Fruit fly (Drosophila melanogaster) whole organism, embryonic: ENCODE results near the gene Nlg2.

ENCODE experiments used
- CG10366 ChIP-seq: fragments of 200-800 bp; sonication (Bioruptor generic); IDR thresholded peaks from 2 replicates; pipeline ENCODE4 v1.3.6; 2022; ENCODE audit warnings: missing biosample characterization, missing genetic modification characterization
- CG13123 ChIP-seq: fragments of 200-800 bp; sonication (Bioruptor generic); optimal IDR thresholded peaks from 2 replicates; lab custom pipeline; 2016; ENCODE audit warnings: missing biosample characterization, missing genetic modification characterization
- CG13287 ChIP-seq: fragments of 200-800 bp; sonication (Bioruptor generic); IDR thresholded peaks from 2 replicates; pipeline ENCODE4 v1.3.6; 2022; ENCODE audit warnings: missing biosample characterization, missing genetic modification characterization; ENCODE audit not compliant: partially characterized antibody
- CG13424 ChIP-seq: fragments of 200-800 bp; sonication (Bioruptor generic); optimal IDR thresholded peaks from 2 replicates; lab custom pipeline; 2019; ENCODE audit warnings: missing biosample characterization, mild to moderate bottlenecking, missing genetic modification characterization, moderate library complexity
- CG13894 ChIP-seq: fragments of 200-800 bp; sonication (Bioruptor generic); optimal IDR thresholded peaks from 3 replicates; lab custom pipeline; 2018; ENCODE audit warnings: missing biosample characterization, mild to moderate bottlenecking, missing genetic modification characterization, moderate library complexity
- CG15073 ChIP-seq: fragments of 200-800 bp; sonication (Bioruptor generic); optimal IDR thresholded peaks from 2 replicates; lab custom pipeline; 2016; ENCODE audit warnings: missing biosample characterization, missing genetic modification characterization
- CG1603 ChIP-seq: fragments of 200-800 bp; sonication (Bioruptor generic); optimal IDR thresholded peaks from 2 replicates; lab custom pipeline; 2019; ENCODE audit warnings: missing biosample characterization, mild to moderate bottlenecking, missing genetic modification characterization, moderate library complexity
- CG18476 ChIP-seq: fragments of 200-800 bp; sonication (Bioruptor generic); optimal IDR thresholded peaks from 2 replicates; lab custom pipeline; 2016; ENCODE audit warnings: missing biosample characterization, mild to moderate bottlenecking, missing genetic modification characterization
- CG2120 ChIP-seq: fragments of 200-800 bp; sonication (Bioruptor generic); optimal IDR thresholded peaks from 3 replicates; lab custom pipeline; 2016; ENCODE audit warnings: missing biosample characterization, missing genetic modification characterization
- CG2202 ChIP-seq: fragments of 200-800 bp; sonication (Bioruptor generic); optimal IDR thresholded peaks from 2 replicates; lab custom pipeline; 2018; ENCODE audit warnings: missing biosample characterization, mild to moderate bottlenecking, missing genetic modification characterization
- CG30403 ChIP-seq: fragments of 200-800 bp; sonication (Bioruptor generic); optimal IDR thresholded peaks from 3 replicates; lab custom pipeline; 2016; ENCODE audit warnings: missing biosample characterization, missing genetic modification characterization
- CG31388 ChIP-seq: fragments of 200-800 bp; sonication (Bioruptor generic); optimal IDR thresholded peaks from 2 replicates; lab custom pipeline; 2016; ENCODE audit warnings: missing biosample characterization, missing genetic modification characterization
- CG32767 ChIP-seq: fragments of 200-800 bp; sonication (Bioruptor generic); IDR thresholded peaks from 2 replicates; pipeline ENCODE4 v1.3.6; 2022; ENCODE audit warnings: missing biosample characterization, missing genetic modification characterization
- CG4707 ChIP-seq: fragments of 200-800 bp; sonication (Bioruptor generic); optimal IDR thresholded peaks from 2 replicates; lab custom pipeline; 2018; ENCODE audit warnings: missing biosample characterization, mild to moderate bottlenecking, missing genetic modification characterization, moderate library complexity
- CG6654 ChIP-seq: fragments of 200-800 bp; sonication (Bioruptor generic); optimal IDR thresholded peaks from 2 replicates; lab custom pipeline; 2017; ENCODE audit warnings: missing biosample characterization, mild to moderate bottlenecking, missing genetic modification characterization
- CG7357 ChIP-seq: fragments of 200-800 bp; sonication (Bioruptor generic); IDR thresholded peaks from 3 replicates; pipeline ENCODE4 v1.3.6; 2022; ENCODE audit warnings: missing biosample characterization, missing genetic modification characterization
- CG9727 ChIP-seq: fragments of 200-800 bp; sonication (Bioruptor generic); optimal IDR thresholded peaks from 3 replicates; lab custom pipeline; 2017; ENCODE audit warnings: missing biosample characterization, mild to moderate bottlenecking, missing genetic modification characterization
- Ets65A ChIP-seq: fragments of 200-800 bp; sonication (Bioruptor generic); peaks from one replicate; lab custom pipeline; 2016; ENCODE audit warnings: missing biosample characterization, missing genetic modification characterization
- Ets97D ChIP-seq: fragments of 200-800 bp; sonication (Bioruptor generic); optimal IDR thresholded peaks from 3 replicates; lab custom pipeline; 2016; ENCODE audit warnings: missing biosample characterization, missing genetic modification characterization
- GATAe ChIP-seq: fragments of 200-800 bp; sonication (Bioruptor generic); conservative IDR thresholded peaks from 2 replicates; pipeline ENCODE4 v1.3.6; 2022; ENCODE audit warnings: missing biosample characterization, missing genetic modification characterization
- Gsc ChIP-seq: fragments of 200-800 bp; sonication (Bioruptor generic); IDR thresholded peaks from 2 replicates; pipeline ENCODE4 v1.3.6; 2022; ENCODE audit warnings: missing biosample characterization, missing genetic modification characterization
- H2.0 ChIP-seq: fragments of 200-800 bp; sonication (Bioruptor generic); IDR thresholded peaks from 2 replicates; pipeline ENCODE4 v1.3.6; 2022; ENCODE audit warnings: missing biosample characterization, missing genetic modification characterization
- HLH3B ChIP-seq: fragments of 200-800 bp; sonication (Bioruptor generic); IDR thresholded peaks from 2 replicates; pipeline ENCODE4 v1.3.6; 2022; ENCODE audit warnings: missing biosample characterization, missing genetic modification characterization
- Hand ChIP-seq: fragments of 200-800 bp; sonication (Bioruptor generic); optimal IDR thresholded peaks from 2 replicates; lab custom pipeline; 2017; ENCODE audit warnings: mild to moderate bottlenecking, missing biosample characterization, missing genetic modification reagents, missing genetic modification characterization
- Hr3 ChIP-seq: fragments of 200-800 bp; sonication (Bioruptor generic); optimal IDR thresholded peaks from 3 replicates; lab custom pipeline; 2016; ENCODE audit warnings: missing biosample characterization, missing genetic modification characterization
- Hsf ChIP-seq: fragments of 200-800 bp; sonication (Bioruptor generic); optimal IDR thresholded peaks from 3 replicates; lab custom pipeline; 2016; ENCODE audit warnings: missing biosample characterization, missing genetic modification characterization
- Max ChIP-seq: fragments of 200-800 bp; sonication (Bioruptor generic); optimal IDR thresholded peaks from 2 replicates; lab custom pipeline; 2016; ENCODE audit warnings: missing biosample characterization, mild to moderate bottlenecking, missing genetic modification characterization
- Myb ChIP-seq: fragments of 200-800 bp; sonication (Bioruptor generic); optimal IDR thresholded peaks from 2 replicates; lab custom pipeline; 2016; ENCODE audit warnings: missing biosample characterization, missing genetic modification characterization
- Neu2 ChIP-seq: fragments of 200-800 bp; sonication (Bioruptor generic); optimal IDR thresholded peaks from 3 replicates; lab custom pipeline; 2016; ENCODE audit warnings: missing biosample characterization, missing genetic modification characterization, borderline replicate concordance
- Rx ChIP-seq: fragments of 200-800 bp; sonication (Bioruptor generic); IDR thresholded peaks from 2 replicates; pipeline ENCODE4 v1.3.6; 2022; ENCODE audit warnings: missing biosample characterization, missing genetic modification characterization
- Sin3A ChIP-seq: fragments of >200 bp; optimal IDR thresholded peaks from 2 replicates; lab custom pipeline; 2018
- Sox102F ChIP-seq: fragments of 200-800 bp; sonication (Bioruptor generic); optimal IDR thresholded peaks from 2 replicates; lab custom pipeline; 2018; ENCODE audit warnings: missing biosample characterization, mild to moderate bottlenecking, missing genetic modification characterization, moderate library complexity
- Usf ChIP-seq: fragments of 200-800 bp; sonication (Bioruptor generic); optimal IDR thresholded peaks from 2 replicates; lab custom pipeline; 2017; ENCODE audit warnings: missing genotype, missing biosample characterization, missing genetic modification characterization
- YL-1 ChIP-seq: fragments of 200-800 bp; sonication (Bioruptor generic); optimal IDR thresholded peaks from 3 replicates; lab custom pipeline; 2017; ENCODE audit warnings: missing biosample characterization, mild to moderate bottlenecking, missing genetic modification characterization
- ac ChIP-seq: fragments of 200-800 bp; sonication (Bioruptor generic); optimal IDR thresholded peaks from 3 replicates; lab custom pipeline; 2017; ENCODE audit warnings: missing biosample characterization, mild to moderate bottlenecking, missing genetic modification characterization
- da ChIP-seq: fragments of 200-800 bp; sonication (Bioruptor generic); optimal IDR thresholded peaks from 2 replicates; lab custom pipeline; 2016; ENCODE audit warnings: missing biosample characterization, missing genetic modification characterization
- exex ChIP-seq: fragments of 200-800 bp; sonication (Bioruptor generic); optimal IDR thresholded peaks from 4 replicates; lab custom pipeline; 2018; ENCODE audit warnings: missing biosample characterization, mild to moderate bottlenecking, missing genetic modification characterization, moderate library complexity
- gcm2 ChIP-seq: fragments of 200-800 bp; sonication (Bioruptor generic); optimal IDR thresholded peaks from 2 replicates; lab custom pipeline; 2016; ENCODE audit warnings: missing biosample characterization, missing genetic modification characterization
- gro ChIP-seq: fragments of 200-800 bp; sonication (Bioruptor generic); optimal IDR thresholded peaks from 2 replicates; lab custom pipeline; 2016; ENCODE audit warnings: missing biosample characterization, missing genetic modification characterization
- hbn ChIP-seq: fragments of 200-800 bp; sonication (Bioruptor generic); IDR thresholded peaks from 2 replicates; pipeline ENCODE4 v1.3.6; 2022; ENCODE audit warnings: missing biosample characterization, missing genetic modification characterization; ENCODE audit not compliant: partially characterized antibody
- mld ChIP-seq: fragments of 200-800 bp; sonication (Bioruptor generic); IDR thresholded peaks from 3 replicates; pipeline ENCODE4 v1.3.6; 2022; ENCODE audit warnings: missing biosample characterization, missing genetic modification characterization; ENCODE audit not compliant: partially characterized antibody
- sna ChIP-seq: fragments of 200-800 bp; sonication (Bioruptor generic); IDR thresholded peaks from 2 replicates; pipeline ENCODE4 v1.3.6; 2022; ENCODE audit warnings: missing biosample characterization, missing genetic modification characterization; ENCODE audit not compliant: partially characterized antibody
- stc ChIP-seq: fragments of 200-800 bp; sonication (Bioruptor generic); IDR thresholded peaks from 2 replicates; pipeline ENCODE4 v1.3.6; 2022; ENCODE audit warnings: missing biosample characterization, missing genetic modification characterization
- tna ChIP-seq: fragments of 200-800 bp; sonication (Bioruptor generic); IDR thresholded peaks from 2 replicates; pipeline ENCODE4 v1.3.6; 2022; ENCODE audit warnings: missing biosample characterization, missing genetic modification characterization; ENCODE audit not compliant: partially characterized antibody
- tup ChIP-seq: fragments of 200-800 bp; sonication (Bioruptor generic); optimal IDR thresholded peaks from 2 replicates; lab custom pipeline; 2016; ENCODE audit warnings: missing biosample characterization, mild to moderate bottlenecking, missing genetic modification characterization, moderate library complexity
- vnd ChIP-seq: fragments of 200-800 bp; sonication (Bioruptor generic); IDR thresholded peaks from 3 replicates; pipeline ENCODE4 v1.3.6; 2022; ENCODE audit warnings: missing biosample characterization, missing genetic modification characterization; ENCODE audit not compliant: partially characterized antibody
- zfh1 ChIP-seq: fragments of 200-800 bp; sonication (Bioruptor generic); IDR thresholded peaks from 3 replicates; pipeline ENCODE4 v1.3.6; 2022; ENCODE audit warnings: missing biosample characterization, missing genetic modification characterization

The Nlg2 gene

dm6 chr2L:6913964-6914363 is 39.3 kb downstream of the Nlg2 start, which contains the start of gene Wee1 (continued):
- no peak for TF ChIP-seq gcm2 (GFP tag; lab: Kevin White, UChicago)
- TF ChIP-seq sna (GFP tag; lab: Robert Waterston, UW) = 0 out of 2 replicates have a peak, but pooled peaks have one; percentile 25
- TF ChIP-seq mld (GFP tag; lab: Robert Waterston, UW) = no peak
- TF ChIP-seq vnd (GFP tag; lab: Robert Waterston, UW) = no peak
- peak; percentile 60 for TF ChIP-seq Myb (GFP tag; lab: Kevin White, UChicago)
- no peak for TF ChIP-seq ac (GFP tag; lab: Kevin White, UChicago)
- no peak for TF ChIP-seq H2.0 (GFP tag; lab: Robert Waterston, UW)
- no peak for TF ChIP-seq CG4707 (GFP tag; lab: Kevin White, UChicago)
- TF ChIP-seq CG1603 (tag; lab: Kevin White, UChicago) = no peak
- no peak for TF ChIP-seq CG31388
- peak; percentile 32; the same call in 1 of the 2 replicates for TF ChIP-seq CG13287
- TF ChIP-seq YL-1 (GFP tag; lab: Kevin White, UChicago) = peak; percentile 75

DNA sequence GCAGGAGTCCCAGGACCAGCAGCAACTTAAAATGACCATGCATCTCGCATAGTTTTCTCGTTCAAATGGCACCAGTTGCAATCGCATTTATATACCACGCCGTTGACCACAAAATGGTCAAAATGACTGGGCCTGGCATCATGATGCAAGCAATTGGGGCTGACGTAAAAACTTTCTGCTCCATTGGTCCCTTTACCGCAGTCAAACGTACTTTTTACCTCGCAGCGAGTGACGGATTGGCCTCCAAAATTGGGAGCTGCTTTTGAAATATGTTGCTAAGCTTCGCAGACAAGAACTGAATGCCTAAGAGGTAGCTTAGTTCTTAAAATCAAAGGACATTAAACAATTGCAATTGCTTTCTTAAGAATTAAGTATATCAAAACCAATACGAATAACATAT is 41.6 kb downstream of the Nlg2 start, which contains the start of gene CG32829:
CG32829 (minus strand) TSS at position 101 of the 400 bp plus-strand sequence.
- TF ChIP-seq zfh1 = 0 out of 3 replicates have a peak, but pooled peaks have one; percentile 12
- TF ChIP-seq CG6654 (GFP tag; lab: Kevin White, UChicago) = no peak

DNA sequence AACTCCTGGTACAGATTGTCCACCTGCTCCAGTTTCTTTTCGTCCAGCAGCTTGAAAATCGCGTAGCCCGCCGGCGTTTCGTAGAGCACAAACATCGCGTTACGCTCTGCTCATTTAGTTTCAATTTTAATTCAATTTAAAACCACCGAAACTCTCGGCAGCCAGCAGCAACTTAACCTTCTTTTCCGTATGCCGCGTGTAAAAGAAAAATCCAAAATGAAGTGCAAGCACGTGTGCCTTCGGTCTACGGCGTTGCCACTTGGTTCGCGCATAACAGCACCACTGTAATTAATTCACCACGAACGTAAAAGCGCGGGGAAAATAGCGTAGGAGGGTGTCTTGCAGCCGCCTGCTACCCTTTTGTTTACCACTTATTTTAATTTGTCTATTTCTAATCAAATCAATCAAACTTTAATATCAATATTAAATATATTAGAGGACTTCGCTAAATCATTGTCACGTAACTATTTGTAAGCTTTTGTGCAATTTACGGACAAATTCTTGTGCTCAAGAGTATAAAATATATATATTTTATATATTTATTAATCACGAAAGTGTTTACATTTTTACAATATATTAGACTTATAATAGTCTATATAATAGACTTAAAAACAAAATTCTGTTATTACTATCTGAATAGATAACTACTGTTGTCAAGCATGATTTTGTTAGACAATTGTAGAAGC is 44.0 kb downstream of the Nlg2 start, which contains the start of gene nop5:
nop5 (minus strand) TSS at position 227 of the 686 bp plus-strand sequence.
- TF ChIP-seq gro (peak; percentile 3), Ets65A (GFP tag; lab: Kevin White, UChicago) (no peak), tup (GFP tag; lab: Kevin White, UChicago) (no peak), CG13424 (tag; lab: Kevin White, UChicago) (peak; percentile 85), hbn (GFP tag; lab: Robert Waterston, UW) (no peak), CG30403 (GFP tag; lab: Kevin White, UChicago) (peak; percentile 60), Neu2 (GFP tag; lab: Kevin White, UChicago) (no peak), HLH3B (GFP tag; lab: Robert Waterston, UW) (no peak), Gsc (GFP tag; lab: Robert Waterston, UW) (no peak), GATAe (GFP tag; lab: Robert Waterston, UW) (no peak), CG2120 (GFP tag; lab: Kevin White, UChicago) (peak; percentile 35), Rx (GFP tag; lab: Robert Waterston, UW) (no peak), tna (no peak), mld (GFP tag; lab: Robert Waterston, UW) (no peak), CG32767 (GFP tag; lab: Robert Waterston, UW) (no peak), Max (peak; percentile 60), CG9727 (GFP tag; lab: Kevin White, UChicago) (peak; percentile 81), CG10366 (GFP tag; lab: Robert Waterston, UW) (no peak), Sin3A (lab: Kevin White, UChicago) (peak; percentile 19), CG7357 (GFP tag; lab: Robert Waterston, UW) (no peak), CG13123 (peak; percentile 18), CG13894 (tag; lab: Kevin White, UChicago) (no peak), stc (GFP tag; lab: Robert Waterston, UW) (no peak), Hr3 (GFP tag; lab: Kevin White, UChicago) (peak; percentile 78), exex (tag; lab: Kevin White, UChicago) (peak; percentile 47), CG2202 (no peak), Hand (GFP tag; lab: Kevin White, UChicago) (peak; percentile 56), Sox102F (GFP tag; lab: Kevin White, UChicago) (no peak), Hsf (no peak), Usf (peak; percentile 59), CG18476 (peak; percentile 11), da (no peak), CG15073 (no peak), Ets97D (GFP tag; lab: Kevin White, UChicago) (peak; percentile 34)
